Worm (Caenorhabditis elegans) whole organism, young adult: ENCODE data around the gene rpl-16.

Experiments used
- B0035.1 ChIP-seq: sonication (generic microtip); optimal IDR thresholded peaks from 2 replicates; lab custom pipeline; 2016; ENCODE audit warnings: missing genetic modification characterization, mild to moderate bottlenecking, missing compliant biosample characterization, missing genotype, missing genetic modification reagents
- B0336.3 ChIP-seq: fragments of 200-800 bp; sonication (Bioruptor generic); IDR thresholded peaks from 2 replicates; pipeline ENCODE4 v1.3.6; 2022; ENCODE audit warnings: missing genetic modification characterization, missing compliant biosample characterization
- F22D6.2 ChIP-seq: sonication (generic microtip); optimal IDR thresholded peaks from 2 replicates; lab custom pipeline; 2016; ENCODE audit warnings: mild to moderate bottlenecking, missing genetic modification characterization, missing compliant biosample characterization
- F33H1.4 ChIP-seq: fragments of 200-800 bp; sonication (Bioruptor generic); IDR thresholded peaks from 2 replicates; pipeline ENCODE4 v1.3.6; 2022; ENCODE audit warnings: missing genetic modification reagents, missing genetic modification characterization, missing compliant biosample characterization
- F37B4.10 ChIP-seq: fragments of 200-800 bp; sonication (Bioruptor generic); IDR thresholded peaks from 2 replicates; pipeline ENCODE4 v1.3.6; 2022; ENCODE audit warnings: missing genetic modification characterization, missing compliant biosample characterization
- F39B2.1 ChIP-seq: fragments of 200-800 bp; sonication (Bioruptor generic); IDR thresholded peaks from 2 replicates; pipeline ENCODE4 v1.3.6; 2022; ENCODE audit warnings: missing genetic modification reagents, missing genetic modification characterization, missing compliant biosample characterization
- K11D2.4 ChIP-seq: fragments of 200-800 bp; sonication (Bioruptor generic); IDR thresholded peaks from 2 replicates; pipeline ENCODE4 v1.3.6; 2022; ENCODE audit warnings: missing genetic modification reagents, missing genetic modification characterization, missing compliant biosample characterization
- K12H6.12 ChIP-seq: fragments of 200-800 bp; sonication (Bioruptor generic); optimal IDR thresholded peaks from 2 replicates; lab custom pipeline; 2018; ENCODE audit warnings: mild to moderate bottlenecking, missing genetic modification characterization, missing compliant biosample characterization
- T07F8.4 ChIP-seq: sonication (generic microtip); optimal IDR thresholded peaks from 2 replicates; lab custom pipeline; 2016; ENCODE audit warnings: mild to moderate bottlenecking, missing genetic modification characterization, moderate library complexity, missing compliant biosample characterization
- Y53F4B.3 ChIP-seq: fragments of 200-800 bp; sonication (Bioruptor generic); IDR thresholded peaks from 2 replicates; pipeline ENCODE4 v1.3.6; 2022; ENCODE audit warnings: missing genetic modification reagents, missing genetic modification characterization, missing compliant biosample characterization
- Y67H2A.10 ChIP-seq: fragments of 200-800 bp; sonication (Bioruptor generic); conservative IDR thresholded peaks from 2 replicates; pipeline ENCODE4 v1.3.6; 2022; ENCODE audit warnings: missing genetic modification reagents, missing genetic modification characterization, missing compliant biosample characterization
- Y79H2A.3 ChIP-seq: fragments of 200-800 bp; sonication (Bioruptor generic); conservative IDR thresholded peaks from 2 replicates; pipeline ENCODE4 v1.3.6; 2022; ENCODE audit warnings: missing genetic modification reagents, missing genetic modification characterization, missing compliant biosample characterization
- Y95B8A.8 ChIP-seq: fragments of 200-800 bp; sonication (Bioruptor generic); IDR thresholded peaks from 2 replicates; pipeline ENCODE4 v1.3.6; 2022; ENCODE audit warnings: missing genetic modification reagents, missing genetic modification characterization, missing compliant biosample characterization
- ama-1 ChIP-seq, 3 experiments: fragments of 150-350 bp in 1 of 3; sonication (generic microtip) in 2 of 3; optimal IDR thresholded peaks; 2 replicates each; lab custom pipeline; 2014 to 2018; ENCODE audit warnings: missing biosample characterization in 2 of 3, missing genetic modification characterization in 2 of 3, missing genetic modification reagents in 2 of 3
- attf-3 ChIP-seq: fragments of 200-800 bp; sonication (Bioruptor generic); conservative IDR thresholded peaks from 2 replicates; pipeline ENCODE4 v1.3.6; 2022; ENCODE audit warnings: missing genetic modification reagents, missing genetic modification characterization, missing compliant biosample characterization
- bed-1 ChIP-seq: fragments of 200-800 bp; sonication (Bioruptor generic); IDR thresholded peaks from 2 replicates; pipeline ENCODE4 v1.3.6; 2022; ENCODE audit warnings: missing genetic modification reagents, missing genetic modification characterization, missing compliant biosample characterization
- bed-2 ChIP-seq: fragments of 200-800 bp; sonication (Bioruptor generic); IDR thresholded peaks from 2 replicates; pipeline ENCODE4 v1.3.6; 2022; ENCODE audit warnings: missing genetic modification reagents, missing genetic modification characterization, missing compliant biosample characterization
- cebp-1 ChIP-seq, 2 experiments: fragments of 200-800 bp in 1 of 2; sonication (Bioruptor generic) in 1 of 2; sonication (generic microtip) in 1 of 2; IDR thresholded peaks in 1 of 2; optimal IDR thresholded peaks in 1 of 2; 2 replicates each; pipeline versions ENCODE4 v1.3.6 to Lab custom; 2017 to 2022; ENCODE audit warnings: missing compliant biosample characterization in 2 of 2, missing genetic modification characterization in 2 of 2, mild to moderate bottlenecking in 1 of 2, missing genetic modification reagents in 1 of 2, moderate library complexity in 1 of 2
- cebp-2 ChIP-seq: fragments of 200-800 bp; sonication (Bioruptor generic); IDR thresholded peaks from 2 replicates; pipeline ENCODE4 v1.3.6; 2022; ENCODE audit warnings: missing genetic modification characterization, missing compliant biosample characterization
- ceh-79 ChIP-seq: sonication (generic microtip); optimal IDR thresholded peaks from 2 replicates; lab custom pipeline; 2017; ENCODE audit warnings: mild to moderate bottlenecking, missing genetic modification characterization, missing compliant biosample characterization
- chd-7 ChIP-seq: sonication (generic microtip); optimal IDR thresholded peaks from 2 replicates; lab custom pipeline; 2016; ENCODE audit warnings: mild to moderate bottlenecking, missing genetic modification characterization, moderate library complexity, missing compliant biosample characterization
- die-1 ChIP-seq: sonication (generic microtip); optimal IDR thresholded peaks from 2 replicates; lab custom pipeline; 2016; ENCODE audit warnings: missing genotype, mild to moderate bottlenecking, missing genetic modification characterization, missing compliant biosample characterization
- dox-1 ChIP-seq: fragments of 200-800 bp; sonication (Bioruptor generic); IDR thresholded peaks from 2 replicates; pipeline ENCODE4 v1.3.6; 2022; ENCODE audit warnings: missing genetic modification reagents, missing genetic modification characterization, missing compliant biosample characterization
- egrh-3 ChIP-seq: fragments of 200-800 bp; sonication (Bioruptor generic); IDR thresholded peaks from 2 replicates; pipeline ENCODE4 v1.3.6; 2022; ENCODE audit warnings: missing genetic modification reagents, missing genetic modification characterization, missing compliant biosample characterization
- ekl-4 ChIP-seq: fragments of 200-800 bp; sonication (Bioruptor generic); IDR thresholded peaks from 2 replicates; pipeline ENCODE4 v1.3.6; 2022; ENCODE audit warnings: missing genetic modification reagents, missing genetic modification characterization, missing compliant biosample characterization
- fkh-3 ChIP-seq: sonication (generic microtip); optimal IDR thresholded peaks from 2 replicates; lab custom pipeline; 2016; ENCODE audit warnings: mild to moderate bottlenecking, missing genetic modification characterization, missing compliant biosample characterization
- him-1 ChIP-seq: sonication (generic microtip); optimal IDR thresholded peaks from 2 replicates; lab custom pipeline; 2016; ENCODE audit warnings: missing genotype, missing genetic modification reagents, missing genetic modification characterization, missing compliant biosample characterization
- hlh-12 ChIP-seq: sonication (generic microtip); optimal IDR thresholded peaks from 2 replicates; lab custom pipeline; 2016; ENCODE audit warnings: missing genetic modification characterization, missing compliant biosample characterization
- hmg-1.2 ChIP-seq: fragments of 200-800 bp; sonication (Bioruptor generic); IDR thresholded peaks from 2 replicates; pipeline ENCODE4 v1.3.6; 2022; ENCODE audit warnings: missing genetic modification reagents, missing genetic modification characterization, missing compliant biosample characterization
- lag-1 ChIP-seq: fragments of 200-800 bp; sonication (Bioruptor generic); IDR thresholded peaks from 2 replicates; pipeline ENCODE4 v1.3.6; 2022; ENCODE audit warnings: missing genetic modification reagents, missing genetic modification characterization, missing compliant biosample characterization
- lin-35 ChIP-seq, 3 experiments: fragments of 150-350 bp in 2 of 3; sonication (generic microtip) in 1 of 3; optimal IDR thresholded peaks; 2 replicates each; lab custom pipeline; 2014 to 2018; ENCODE audit warnings: missing biosample characterization in 3 of 3, missing genetic modification characterization in 3 of 3, missing genetic modification reagents in 3 of 3
- madf-10 ChIP-seq: sonication (generic microtip); optimal IDR thresholded peaks from 2 replicates; lab custom pipeline; 2016; ENCODE audit warnings: mild to moderate bottlenecking, missing genetic modification characterization, missing compliant biosample characterization
- madf-6 ChIP-seq: fragments of 200-800 bp; sonication (Bioruptor generic); IDR thresholded peaks from 2 replicates; pipeline ENCODE4 v1.3.6; 2022; ENCODE audit warnings: missing genetic modification reagents, missing genetic modification characterization, missing compliant biosample characterization
- mes-4 ChIP-seq: sonication (generic microtip); optimal IDR thresholded peaks from 2 replicates; lab custom pipeline; 2016; ENCODE audit warnings: missing genotype, missing genetic modification characterization, missing compliant biosample characterization
- nfyb-1 ChIP-seq: fragments of 200-800 bp; sonication (Bioruptor generic); IDR thresholded peaks from 2 replicates; pipeline ENCODE4 v1.3.6; 2022; ENCODE audit warnings: missing genetic modification reagents, missing genetic modification characterization, missing compliant biosample characterization
- nhr-120 ChIP-seq: fragments of 200-800 bp; sonication (Bioruptor generic); IDR thresholded peaks from 2 replicates; pipeline ENCODE4 v1.3.6; 2022; ENCODE audit warnings: missing genetic modification characterization, missing compliant biosample characterization
- nhr-27 ChIP-seq: fragments of 200-800 bp; sonication (Bioruptor generic); optimal IDR thresholded peaks from 2 replicates; lab custom pipeline; 2018; ENCODE audit warnings: mild to moderate bottlenecking, missing genetic modification characterization, moderate library complexity, missing compliant biosample characterization
- pha-4 ChIP-seq: fragments of 150-350 bp; sonication (generic microtip); optimal IDR thresholded peaks from 2 replicates; lab custom pipeline; 2014; ENCODE audit warnings: missing biosample characterization, missing genetic modification reagents, missing genetic modification characterization
- rcor-1 ChIP-seq: fragments of 200-800 bp; sonication (Bioruptor generic); IDR thresholded peaks from 2 replicates; pipeline ENCODE4 v1.3.6; 2022; ENCODE audit warnings: missing genetic modification reagents, missing genetic modification characterization, missing compliant biosample characterization
- sdz-38 ChIP-seq: sonication (generic microtip); optimal IDR thresholded peaks from 2 replicates; lab custom pipeline; 2016; ENCODE audit warnings: missing genotype, missing genetic modification characterization, missing compliant biosample characterization
- sea-2 ChIP-seq: fragments of 200-800 bp; sonication (Bioruptor generic); IDR thresholded peaks from 2 replicates; pipeline ENCODE4 v1.3.6; 2022; ENCODE audit warnings: missing genetic modification characterization, missing compliant biosample characterization
- snpc-1.3 ChIP-seq: sonication (generic microtip); optimal IDR thresholded peaks from 2 replicates; lab custom pipeline; 2017; ENCODE audit warnings: missing genetic modification characterization, mild to moderate bottlenecking, missing compliant biosample characterization, antibody characterized with exemption, moderate library complexity, missing genotype, missing genetic modification reagents; ENCODE audit not compliant: insufficient read depth
- snpc-4 ChIP-seq, 5 experiments: fragments of 150-350 bp in 1 of 5; sonication (generic microtip) in 4 of 5; optimal IDR thresholded peaks; 2 replicates each; lab custom pipeline; 2014 to 2018; ENCODE audit warnings: missing genetic modification characterization in 5 of 5, missing biosample characterization in 3 of 5, antibody characterized with exemption in 2 of 5, mild to moderate bottlenecking in 2 of 5, missing compliant biosample characterization in 2 of 5, missing genotype in 2 of 5, moderate library complexity in 2 of 5, missing genetic modification reagents in 1 of 5
- tbp1 ChIP-seq: fragments of 200-800 bp; sonication (Bioruptor generic); optimal IDR thresholded peaks from 2 replicates; lab custom pipeline; 2018; ENCODE audit warnings: mild to moderate bottlenecking, missing genetic modification characterization, missing compliant biosample characterization
- unc-130 ChIP-seq: sonication (generic microtip); optimal IDR thresholded peaks from 2 replicates; lab custom pipeline; 2016; ENCODE audit warnings: missing genetic modification reagents, missing genetic modification characterization, missing compliant biosample characterization
- unc-62 ChIP-seq: fragments of 150-350 bp; optimal IDR thresholded peaks from 2 replicates; lab custom pipeline; 2014; ENCODE audit warnings: missing biosample characterization, missing genetic modification reagents, missing genetic modification characterization
- ztf-26 ChIP-seq: sonication (generic microtip); optimal IDR thresholded peaks from 2 replicates; lab custom pipeline; 2017; ENCODE audit warnings: missing genetic modification characterization, missing compliant biosample characterization

Gene rpl-16

ce11 chrIII:3505051-3505548, 1.7 kb upstream of the rpl-16 start, which contains the start of gene lias-1 (continued):
- TF ChIP-seq F37B4.10 (GFP tag; lab: Robert Waterston, UW) (no peak), F39B2.1 (GFP tag; lab: Robert Waterston, UW) (no peak), bed-2 (GFP tag; lab: Robert Waterston, UW) (no peak), egrh-3 (GFP tag; lab: Robert Waterston, UW) (no peak), cebp-2 (no peak), rcor-1 (GFP tag; lab: Robert Waterston, UW) (peak; percentile 59), hmg-1.2 (GFP tag; lab: Robert Waterston, UW) (peak; percentile 69), F33H1.4 (GFP tag; lab: Robert Waterston, UW) (peak; percentile 97), B0035.1 (tag; lab: Kevin White, UChicago) (no peak), Y67H2A.10 (GFP tag; lab: Robert Waterston, UW) (no peak), ztf-26 (tag; lab: Kevin White, UChicago) (no peak), nhr-27 (no peak), B0336.3 (GFP tag; lab: Robert Waterston, UW) (0 out of 2 replicates have a peak, but pooled peaks have one; percentile 27), mes-4 (tag; lab: Kevin White, UChicago) (no peak), sea-2 (no peak), lin-35 (GFP tag; optimal IDR thresholded peaks at IDR 0.05; lab: Kevin White, UChicago) (peak in 1 of 3 experiments; percentile 68), dox-1 (GFP tag; lab: Robert Waterston, UW) (peak; percentile 75), madf-10 (tag; lab: Kevin White, UChicago) (peak; percentile 38), hlh-12 (no peak), ekl-4 (0 out of 2 replicates have a peak, but pooled peaks have one; percentile 34), K11D2.4 (no peak), die-1 (tag; lab: Kevin White, UChicago) (no peak), ceh-79 (tag; lab: Kevin White, UChicago) (no peak), chd-7 (no peak), bed-1 (GFP tag; lab: Robert Waterston, UW) (no peak), unc-130 (GFP tag; lab: Kevin White, UChicago) (no peak), pha-4 (tag; lab: Kevin White, UChicago) (peak; percentile 31), Y53F4B.3 (GFP tag; lab: Robert Waterston, UW) (no peak), tbp1 (peak; percentile 56), attf-3 (GFP tag; lab: Robert Waterston, UW) (no peak), nhr-120 (no peak), nfyb-1 (0 out of 2 replicates have a peak, but pooled peaks have one; percentile 27), ama-1 (optimal IDR thresholded peaks at IDR 0.05; lab: Kevin White, UChicago) (no peak), ama-1 (GFP tag; optimal IDR thresholded peaks at IDR 0.05; lab: Kevin White, UChicago) (peak in 1 of 2 experiments; percentile 17), Y95B8A.8 (GFP tag; lab: Robert Waterston, UW) (no peak; the same call in 1 of the 2 replicates), snpc-1.3 (tag; lab: Kevin White, UChicago) (peak; percentile 76), unc-62 (GFP tag; lab: Kevin White, UChicago) (no peak), snpc-4 (GFP tag; optimal IDR thresholded peaks at IDR 0.05; lab: Kevin White, UChicago) (no peak), snpc-4 (tag; optimal IDR thresholded peaks at IDR 0.05; lab: Kevin White, UChicago) (peak in 3 of 4 experiments; percentile 28 to 45 (median 31)), madf-6 (GFP tag; lab: Robert Waterston, UW) (peak; percentile 75), Y79H2A.3 (GFP tag; lab: Robert Waterston, UW) (no peak), him-1 (no peak), cebp-1 (GFP tag; IDR thresholded peaks at IDR 0.05; lab: Robert Waterston, UW) (0 out of 2 replicates have a peak, but pooled peaks have one; percentile 31), cebp-1 (tag; optimal IDR thresholded peaks at IDR 0.05; lab: Kevin White, UChicago) (peak; percentile 66), K12H6.12 (tag; lab: Kevin White, UChicago) (peak; percentile 21), T07F8.4 (tag; lab: Kevin White, UChicago) (no peak), F22D6.2 (tag; lab: Kevin White, UChicago) (peak; percentile 7), sdz-38 (tag; lab: Kevin White, UChicago) (no peak), lag-1 (no peak), fkh-3 (no peak)
